Worm (Caenorhabditis elegans) whole organism, L4 larva: Measurements from ENCODE around the gene ife-5.

ENCODE experiments used
- D1046.2 ChIP-seq: fragments of 200-800 bp; sonication (Bioruptor generic); IDR thresholded peaks from 2 replicates; pipeline ENCODE4 v1.3.6; 2022; ENCODE audit warnings: missing genetic modification characterization, missing compliant biosample characterization
- F10B5.3 ChIP-seq: sonication (generic microtip); optimal IDR thresholded peaks from 2 replicates; lab custom pipeline; 2016; ENCODE audit warnings: mild to moderate bottlenecking, missing genetic modification characterization, missing compliant biosample characterization
- F49E8.2 ChIP-seq: sonication (generic microtip); optimal IDR thresholded peaks from 2 replicates; lab custom pipeline; 2016; ENCODE audit warnings: missing compliant biosample characterization, mild to moderate bottlenecking, missing genetic modification characterization, borderline replicate concordance
- T20F7.1 ChIP-seq: fragments of 200-800 bp; sonication (Bioruptor generic); optimal IDR thresholded peaks from 2 replicates; lab custom pipeline; 2018; ENCODE audit warnings: mild to moderate bottlenecking, missing genetic modification characterization, missing compliant biosample characterization
- Y48G9A.11 ChIP-seq: fragments of 200-800 bp; sonication (Bioruptor generic); IDR thresholded peaks from 2 replicates; pipeline ENCODE4 v1.3.6; 2022; ENCODE audit warnings: missing genetic modification reagents, missing genetic modification characterization, missing compliant biosample characterization
- Y5F2A.4 ChIP-seq: fragments of 200-800 bp; sonication (Bioruptor generic); optimal IDR thresholded peaks from 2 replicates; lab custom pipeline; 2018; ENCODE audit warnings: mild to moderate bottlenecking, missing genetic modification characterization, missing compliant biosample characterization
- aha-1 ChIP-seq: fragments of 150-350 bp; peaks from one replicate; lab custom pipeline; 2014; ENCODE audit warnings: missing biosample characterization, missing genetic modification characterization
- arid-1 ChIP-seq: fragments of 200-800 bp; sonication (Bioruptor generic); conservative IDR thresholded peaks from 2 replicates; pipeline ENCODE4 v1.3.6; 2022; ENCODE audit warnings: missing genetic modification reagents, missing genetic modification characterization, missing compliant biosample characterization
- ceh-32 ChIP-seq: sonication (generic microtip); optimal IDR thresholded peaks from 2 replicates; lab custom pipeline; 2016; ENCODE audit warnings: mild to moderate bottlenecking, missing genetic modification characterization, missing compliant biosample characterization; ENCODE audit not compliant: poor library complexity
- ceh-44 ChIP-seq: fragments of 200-800 bp; sonication (Bioruptor generic); IDR thresholded peaks from 2 replicates; pipeline ENCODE4 v1.3.6; 2022; ENCODE audit warnings: missing genetic modification reagents, missing genetic modification characterization, missing compliant biosample characterization
- dve-1 ChIP-seq: sonication (generic microtip); optimal IDR thresholded peaks from 2 replicates; lab custom pipeline; 2017; ENCODE audit warnings: antibody characterized with exemption, mild to moderate bottlenecking, missing genetic modification characterization, missing compliant biosample characterization; ENCODE audit not compliant: insufficient read depth
- lin-1 ChIP-seq: fragments of 200-800 bp; sonication (Bioruptor generic); IDR thresholded peaks from 2 replicates; pipeline ENCODE4 v1.3.6; 2022; ENCODE audit warnings: missing genetic modification reagents, missing genetic modification characterization, missing compliant biosample characterization
- lin-13 ChIP-seq: fragments of 150-350 bp; optimal IDR thresholded peaks from 2 replicates; lab custom pipeline; 2014; ENCODE audit warnings: missing biosample characterization, missing genetic modification reagents, missing genetic modification characterization
- lin-15B ChIP-seq: fragments of 150-350 bp; sonication (generic microtip); optimal IDR thresholded peaks from 3 replicates; lab custom pipeline; 2014; ENCODE audit warnings: missing biosample characterization, missing genetic modification characterization
- lin-38 ChIP-seq: fragments of 200-800 bp; sonication (Bioruptor generic); IDR thresholded peaks from 2 replicates; pipeline ENCODE4 v1.3.6; 2022; ENCODE audit warnings: missing genetic modification reagents, missing genetic modification characterization, missing compliant biosample characterization
- lin-39 ChIP-seq: fragments of 150-350 bp; optimal IDR thresholded peaks from 2 replicates; lab custom pipeline; 2014; ENCODE audit warnings: missing biosample characterization, missing genetic modification reagents, missing genetic modification characterization
- lir-3 ChIP-seq: sonication (generic microtip); optimal IDR thresholded peaks from 2 replicates; lab custom pipeline; 2016; ENCODE audit warnings: mild to moderate bottlenecking, missing genetic modification characterization, missing compliant biosample characterization
- madf-9 ChIP-seq: fragments of 200-800 bp; sonication (Bioruptor generic); conservative IDR thresholded peaks from 2 replicates; pipeline ENCODE4 v1.3.6; 2022; ENCODE audit warnings: missing genetic modification reagents, missing genetic modification characterization, missing compliant biosample characterization
- mes-2 ChIP-seq: sonication (generic microtip); optimal IDR thresholded peaks from 2 replicates; lab custom pipeline; 2016; ENCODE audit warnings: missing genotype, mild to moderate bottlenecking, missing genetic modification characterization, missing compliant biosample characterization; ENCODE audit not compliant: poor library complexity, severe bottlenecking
- mxl-3 ChIP-seq: fragments of 200-800 bp; sonication (Bioruptor generic); optimal IDR thresholded peaks from 2 replicates; lab custom pipeline; 2018; ENCODE audit warnings: mild to moderate bottlenecking, missing genetic modification characterization, missing compliant biosample characterization
- nhr-11 ChIP-seq: fragments of 150-350 bp; optimal IDR thresholded peaks from 2 replicates; lab custom pipeline; 2014; ENCODE audit warnings: missing biosample characterization, missing genetic modification characterization
- nhr-237 ChIP-seq: sonication (generic microtip); optimal IDR thresholded peaks from 2 replicates; lab custom pipeline; 2017; ENCODE audit warnings: missing biosample characterization, missing genetic modification characterization
- nhr-42 ChIP-seq: fragments of 200-800 bp; sonication (Bioruptor generic); IDR thresholded peaks from 2 replicates; pipeline ENCODE4 v1.3.6; 2022; ENCODE audit warnings: missing genetic modification characterization, missing compliant biosample characterization
- nhr-48 ChIP-seq: sonication (generic microtip); optimal IDR thresholded peaks from 2 replicates; lab custom pipeline; 2016; ENCODE audit warnings: mild to moderate bottlenecking, missing genetic modification characterization, missing compliant biosample characterization
- nhr-76 ChIP-seq: fragments of 150-350 bp; optimal IDR thresholded peaks from 2 replicates; lab custom pipeline; 2014; ENCODE audit warnings: missing biosample characterization, missing genetic modification characterization
- nhr-77 ChIP-seq: fragments of 150-350 bp; optimal IDR thresholded peaks from 2 replicates; lab custom pipeline; 2014; ENCODE audit warnings: missing biosample characterization, missing genetic modification characterization
- set-16 ChIP-seq: fragments of 200-800 bp; sonication (Bioruptor generic); IDR thresholded peaks from 2 replicates; pipeline ENCODE4 v1.3.6; 2022; ENCODE audit warnings: missing genetic modification reagents, missing genetic modification characterization, missing compliant biosample characterization
- snpc-1.2 ChIP-seq: fragments of 200-800 bp; sonication (Bioruptor generic); IDR thresholded peaks from 2 replicates; pipeline ENCODE4 v1.3.6; 2022; ENCODE audit warnings: missing genetic modification reagents, missing genetic modification characterization, missing compliant biosample characterization
- snpc-4 ChIP-seq: fragments of 150-350 bp; optimal IDR thresholded peaks from 2 replicates; lab custom pipeline; 2014; ENCODE audit warnings: missing biosample characterization, missing genetic modification characterization
- spr-1 ChIP-seq: sonication (generic microtip); optimal IDR thresholded peaks from 2 replicates; lab custom pipeline; 2016; ENCODE audit warnings: mild to moderate bottlenecking, missing genetic modification characterization, missing compliant biosample characterization
- unc-130 ChIP-seq: sonication (generic microtip); optimal IDR thresholded peaks from 2 replicates; lab custom pipeline; 2016; ENCODE audit warnings: missing genetic modification reagents, missing genetic modification characterization, missing compliant biosample characterization
- unc-39 ChIP-seq: sonication (generic microtip); optimal IDR thresholded peaks from 2 replicates; lab custom pipeline; 2017; ENCODE audit warnings: missing biosample characterization, missing genetic modification characterization
- unc-62 ChIP-seq, 3 experiments: fragments of 150-350 bp in 1 of 3; sonication (generic microtip); optimal IDR thresholded peaks in 2 of 3; peaks in 1 of 3; 1 replicate in 1 of 3; 2 replicates in 2 of 3; lab custom pipeline; 2014 to 2017; ENCODE audit warnings: missing biosample characterization in 3 of 3, missing genetic modification characterization in 3 of 3, missing genetic modification reagents in 3 of 3, missing genotype in 1 of 3
- zfp-3 ChIP-seq: fragments of 200-800 bp; sonication (Bioruptor generic); conservative IDR thresholded peaks from 2 replicates; pipeline ENCODE4 v1.3.6; 2022; ENCODE audit warnings: missing genetic modification reagents, missing genetic modification characterization, missing compliant biosample characterization

ife-5 gene

ce11 chrII:12268857-12269256, 11.6 kb upstream of the ife-5 start:
- TF ChIP-seq aha-1 (tag; lab: Kevin White, UChicago): peak; percentile 86
- peak; percentile 95 for TF ChIP-seq set-16 (GFP tag; lab: Robert Waterston, UW)
- TF ChIP-seq nhr-11 (tag; lab: Kevin White, UChicago): peak; percentile 27
- TF ChIP-seq lin-1 (GFP tag; lab: Robert Waterston, UW): 0 out of 2 replicates have a peak, but pooled peaks have one; percentile 24
- no peak for TF ChIP-seq snpc-4 (tag; lab: Kevin White, UChicago)

- TF ChIP-seq Y5F2A.4 (GFP tag; lab: Kevin White, UChicago) (no peak), arid-1 (no peak), lin-15B (tag; lab: Kevin White, UChicago) (no peak), snpc-1.2 (GFP tag; lab: Robert Waterston, UW) (no peak), ceh-44 (GFP tag; lab: Robert Waterston, UW) (no peak), F10B5.3 (tag; lab: Kevin White, UChicago) (no peak), zfp-3 (GFP tag; lab: Robert Waterston, UW) (no peak), lin-39 (tag; lab: Kevin White, UChicago) (no peak), nhr-11 (tag; lab: Kevin White, UChicago) (no peak), ceh-32 (no peak), mxl-3 (no peak), nhr-76 (tag; lab: Kevin White, UChicago) (no peak), mes-2 (tag; lab: Kevin White, UChicago) (no peak), nhr-77 (tag; lab: Kevin White, UChicago) (no peak), unc-39 (tag; lab: Kevin White, UChicago) (no peak), spr-1 (no peak), madf-9 (GFP tag; lab: Robert Waterston, UW) (no peak), lin-1 (GFP tag; lab: Robert Waterston, UW) (no peak), nhr-42 (GFP tag; lab: Robert Waterston, UW) (no peak), nhr-237 (no peak)
Measured at ce11 chrII:12274944-12275343, 5.5 kb upstream of the ife-5 start, which contains the start of gene Y57A10A.27. Gene Y57A10A.27 (minus strand): TSS chrII:12275044.

- no peak for TF ChIP-seq lir-3 (tag; lab: Kevin White, UChicago)
- 0 out of 2 replicates have a peak, but pooled peaks have one; percentile 22 for TF ChIP-seq D1046.2 (GFP tag; lab: Robert Waterston, UW)
- peak; percentile 77 for TF ChIP-seq set-16 (GFP tag; lab: Robert Waterston, UW)
- TF ChIP-seq, all 104 proteins: peak for 2
Measured at ce11 chrII:12278602-12279001, 1.9 kb upstream of the ife-5 start.

ce11 chrII:12279259-12279658, 1.2 kb upstream of the ife-5 start, which contains the start of the genes tric-1B.2 and Y57A10A.29:
Gene tric-1B.2 (minus strand): TSS chrII:12279387.
Gene Y57A10A.29 (plus strand): TSS chrII:12279561.
- TF ChIP-seq T20F7.1 (GFP tag; lab: Kevin White, UChicago): peak; percentile 93
- TF ChIP-seq set-16 (GFP tag; lab: Robert Waterston, UW): no peak
- TF ChIP-seq F49E8.2: no peak
- TF ChIP-seq lin-13 (GFP tag; lab: Kevin White, UChicago): no peak
- TF ChIP-seq dve-1: no peak
- TF ChIP-seq Y48G9A.11 (GFP tag; lab: Robert Waterston, UW): peak; percentile 77

- TF ChIP-seq unc-130 (GFP tag; lab: Kevin White, UChicago) (peak; percentile 15), unc-62 (GFP tag; optimal IDR thresholded peaks at IDR 0.05 in 1 of 2; lab: Kevin White, UChicago) (peak in 1 of 2 experiments; percentile 86), unc-62 (tag; optimal IDR thresholded peaks at IDR 0.05; lab: Kevin White, UChicago) (no peak), ceh-32 (no peak), Y48G9A.11 (GFP tag; lab: Robert Waterston, UW) (peak; percentile 84), lin-1 (GFP tag; lab: Robert Waterston, UW) (no peak), nhr-48 (tag; lab: Kevin White, UChicago) (no peak), lin-38 (peak; percentile 50)
Measured at ce11 chrII:12284045-12284444, 3.6 kb downstream of the ife-5 start.
